Worm (Caenorhabditis elegans): ENCODE measurements around the gene cank-26.

cank-26 gene

ce11 chrII:3974953-3975352, at the start of gene cank-26:
cank-26 (minus strand) TSS chrII:3975065.
- TF ChIP-seq T26A5.8 (tag; optimal IDR thresholded peaks at IDR 0.05), result no peak
- no peak for TF ChIP-seq T07F8.4 (tag; optimal IDR thresholded peaks at IDR 0.05)
- no peak for TF ChIP-seq F55B11.4 (tag; optimal IDR thresholded peaks at IDR 0.05; ENCODE audit: borderline replicate concordance, insufficient read depth)
- TF ChIP-seq mcd-1 (GFP tag; IDR thresholded peaks at IDR 0.05), result no peak
- no peak for TF ChIP-seq Y67H2A.10 (GFP tag; conservative IDR thresholded peaks at IDR 0.05)
- no peak for TF ChIP-seq snpc-3.4 (tag; optimal IDR thresholded peaks at IDR 0.05)
- TF ChIP-seq C17E4.6 (GFP tag; IDR thresholded peaks at IDR 0.05), result no peak
- TF ChIP-seq madf-8 (GFP tag; conservative IDR thresholded peaks at IDR 0.05), result no peak
- TF ChIP-seq tbx-9 (tag; optimal IDR thresholded peaks at IDR 0.05; ENCODE audit: borderline replicate concordance), result no peak

DNA sequence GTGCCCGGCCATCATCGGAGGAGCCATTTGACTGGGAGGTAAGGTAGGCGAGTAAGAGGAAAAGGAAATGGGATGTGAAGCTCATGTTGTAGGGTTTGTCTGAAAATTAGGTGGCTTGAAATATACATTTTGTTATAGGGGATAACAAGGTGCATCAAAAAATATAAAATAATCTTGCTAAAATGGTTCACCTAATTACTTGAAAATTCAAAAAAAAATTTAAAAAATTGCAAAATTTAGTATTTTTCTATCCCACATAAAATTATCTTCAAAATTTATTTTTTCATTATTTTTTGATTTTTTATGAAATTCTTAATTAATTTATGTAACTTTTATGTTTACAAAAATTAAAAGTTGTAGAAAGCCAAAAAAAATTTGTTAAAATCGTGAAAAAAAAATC, 43.8 kb upstream of the cank-26 start, which contains the start of gene K07D4.6:
Gene K07D4.6, minus strand, starts transcription at position 101 of the 400 bp plus-strand sequence.
- TF ChIP-seq lsl-1 (GFP tag; optimal IDR thresholded peaks at IDR 0.05) (no peak), athp-1 (tag; optimal IDR thresholded peaks at IDR 0.05) (no peak), hsf-1 (GFP tag; IDR thresholded peaks at IDR 0.05) (no peak), bed-1 (GFP tag; IDR thresholded peaks at IDR 0.05) (no peak), F55B11.4 (tag; optimal IDR thresholded peaks at IDR 0.05; ENCODE audit: borderline replicate concordance, insufficient read depth) (no peak), aptf-3 (GFP tag; IDR thresholded peaks at IDR 0.05) (no peak), Y79H2A.3 (GFP tag; conservative IDR thresholded peaks at IDR 0.05) (no peak), snpc-1.1 (tag; optimal IDR thresholded peaks at IDR 0.05; ENCODE audit: insufficient read depth) (no peak), dox-1 (GFP tag; IDR thresholded peaks at IDR 0.05) (no peak), snpc-3.4 (tag; optimal IDR thresholded peaks at IDR 0.05) (no peak), nhr-120 (GFP tag; IDR thresholded peaks at IDR 0.05) (no peak)

DNA sequence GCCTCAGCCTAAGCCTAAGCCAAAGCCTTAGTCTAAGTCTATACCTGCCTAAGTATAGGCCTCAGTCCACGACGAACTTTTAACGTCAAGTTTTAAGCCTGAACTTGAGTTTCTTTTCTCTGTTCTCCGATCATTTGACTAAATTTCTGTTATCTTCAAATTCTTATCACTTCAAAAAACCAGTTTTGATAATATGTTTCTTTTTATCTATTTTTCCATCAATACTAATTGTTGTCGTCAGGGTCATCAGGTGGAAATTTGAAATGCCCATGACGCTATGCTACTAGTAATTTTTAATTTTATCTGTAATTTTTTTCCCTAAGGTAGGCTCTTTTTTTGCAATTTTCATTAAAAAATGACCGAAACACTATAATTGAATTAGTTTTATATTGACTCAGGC, 36.7 kb upstream of the cank-26 start:
- TF ChIP-seq Y53G8AR.9 (GFP tag; conservative IDR thresholded peaks at IDR 0.05), result no peak
- no peak for TF ChIP-seq tlf-1 (GFP tag; optimal IDR thresholded peaks at IDR 0.05)
- no peak for TF ChIP-seq zfh-2 (GFP tag; conservative IDR thresholded peaks at IDR 0.05)

DNA sequence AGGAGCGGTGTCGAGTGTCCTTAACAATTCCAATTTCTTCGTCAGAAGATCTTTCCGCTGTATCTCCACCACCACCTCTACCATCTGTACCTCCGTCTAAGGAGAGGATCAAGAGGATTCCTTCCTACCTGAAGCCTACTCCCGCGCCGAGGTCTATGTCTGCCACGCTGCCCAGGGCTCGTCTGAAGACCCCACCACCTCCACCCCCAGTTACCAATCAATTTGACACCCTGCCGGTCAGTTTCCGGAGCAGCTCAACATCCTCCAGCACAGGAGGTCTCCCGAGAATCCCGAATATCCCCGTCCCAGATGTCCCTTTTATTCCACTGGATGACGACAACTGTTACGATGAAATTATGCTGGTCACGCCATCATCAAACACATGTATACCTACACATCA, 33.1 kb upstream of the cank-26 start:
- TF ChIP-seq D2030.7 (GFP tag; IDR thresholded peaks at IDR 0.05) (no peak), egrh-3 (GFP tag; IDR thresholded peaks at IDR 0.05) (peak; percentile 37; the same call in 1 of the 2 replicates), zfh-2 (GFP tag; conservative IDR thresholded peaks at IDR 0.05) (peak; percentile 78), B0035.1 (tag; optimal IDR thresholded peaks at IDR 0.05) (no peak), sea-2 (GFP tag; IDR thresholded peaks at IDR 0.05) (0 out of 2 replicates have a peak, but pooled peaks have one; percentile 43), attf-3 (GFP tag; conservative IDR thresholded peaks at IDR 0.05) (no peak)

DNA sequence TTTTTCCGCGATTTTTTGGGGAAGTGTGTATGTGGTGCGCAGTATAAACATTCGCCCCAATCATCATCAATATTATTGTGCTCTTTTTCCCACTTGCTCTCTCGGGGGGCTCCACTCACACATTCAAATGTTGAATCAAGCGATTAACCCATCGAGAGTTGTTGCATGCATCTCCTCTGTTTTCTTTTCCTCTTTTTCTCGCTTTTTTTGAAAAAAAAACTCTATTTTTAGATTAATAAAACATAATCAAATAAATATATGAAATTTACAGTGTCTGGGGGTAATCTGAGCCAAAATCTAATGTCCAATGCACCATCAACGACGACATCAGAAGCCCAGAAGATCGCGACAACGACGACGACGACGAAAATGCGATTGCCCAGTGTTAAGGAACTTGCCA, 29.7 kb upstream of the cank-26 start, which contains the start of gene ephx-1:
Gene ephx-1, plus strand, starts transcription at position 301 of the 400 bp plus-strand sequence.
- no peak for TF ChIP-seq C06A6.2 (GFP tag; conservative IDR thresholded peaks at IDR 0.05)
- TF ChIP-seq atf-7 (tag; optimal IDR thresholded peaks at IDR 0.05), result no peak
- no peak for TF ChIP-seq rcor-1 (GFP tag; IDR thresholded peaks at IDR 0.05)
- no peak for TF ChIP-seq rpc-1 (optimal IDR thresholded peaks at IDR 0.05)
- TF ChIP-seq rpc-1 (tag; optimal IDR thresholded peaks at IDR 0.05), result no peak
- TF ChIP-seq Y79H2A.3 (GFP tag; conservative IDR thresholded peaks at IDR 0.05), result no peak
- no peak for TF ChIP-seq snpc-4 (GFP tag; optimal IDR thresholded peaks at IDR 0.05)
- TF ChIP-seq snpc-4 (tag; optimal IDR thresholded peaks at IDR 0.05), result no peak
- TF ChIP-seq mes-4 (tag; optimal IDR thresholded peaks at IDR 0.05), result no peak
- TF ChIP-seq F23B12.7 (tag; optimal IDR thresholded peaks at IDR 0.05; ENCODE audit: insufficient read depth), result no peak
- no peak for TF ChIP-seq let-526 (GFP tag; IDR thresholded peaks at IDR 0.05)
- TF ChIP-seq tlf-1 (GFP tag; optimal IDR thresholded peaks at IDR 0.05), result no peak
- no peak for TF ChIP-seq F55B11.4 (tag; optimal IDR thresholded peaks at IDR 0.05; ENCODE audit: borderline replicate concordance, insufficient read depth)
- no peak for TF ChIP-seq dox-1 (GFP tag; IDR thresholded peaks at IDR 0.05)
- no peak for TF ChIP-seq Y53F4B.3 (GFP tag; IDR thresholded peaks at IDR 0.05)
- no peak for TF ChIP-seq bed-1 (GFP tag; IDR thresholded peaks at IDR 0.05)
- TF ChIP-seq lsy-27 (tag; optimal IDR thresholded peaks at IDR 0.05; ENCODE audit: borderline replicate concordance, insufficient read depth), result no peak
- no peak for TF ChIP-seq nfyb-1 (GFP tag; IDR thresholded peaks at IDR 0.05)
- no peak for TF ChIP-seq efl-1 (GFP tag; optimal IDR thresholded peaks at IDR 0.05)
- TF ChIP-seq die-1 (tag; optimal IDR thresholded peaks at IDR 0.05), result no peak

Measured in whole organism, young adult.